Fruit fly (Drosophila melanogaster) whole organism, embryonic: ENCODE measurements around the gene CG43439.

Experiments
- Ada2b ChIP-seq: fragments of 200-800 bp; sonication (Bioruptor generic); IDR thresholded peaks from 2 replicates; pipeline ENCODE4 v1.3.6; 2022; ENCODE audit warnings: missing biosample characterization, missing genetic modification characterization
- Antp ChIP-seq: fragments of 200-800 bp; sonication (Bioruptor generic); optimal IDR thresholded peaks from 3 replicates; lab custom pipeline; 2016; ENCODE audit warnings: missing biosample characterization, missing genetic modification characterization
- CG1024 ChIP-seq: fragments of 200-800 bp; sonication (Bioruptor generic); IDR thresholded peaks from 2 replicates; pipeline ENCODE4 v1.3.6; 2022; ENCODE audit warnings: missing biosample characterization, missing genetic modification characterization
- CG10543 ChIP-seq: fragments of 200-800 bp; sonication (Bioruptor generic); optimal IDR thresholded peaks from 3 replicates; lab custom pipeline; 2017; ENCODE audit warnings: missing biosample characterization, mild to moderate bottlenecking, missing genetic modification characterization, moderate library complexity
- CG11085 ChIP-seq: fragments of 200-800 bp; sonication (Bioruptor generic); IDR thresholded peaks from 2 replicates; pipeline ENCODE4 v1.3.6; 2022; ENCODE audit warnings: missing biosample characterization, missing genetic modification characterization
- CG11560 ChIP-seq: fragments of 200-800 bp; sonication (Bioruptor generic); IDR thresholded peaks from 3 replicates; pipeline ENCODE4 v1.3.6; 2022; ENCODE audit warnings: missing biosample characterization, missing genetic modification characterization
- CG15479 ChIP-seq: fragments of 200-800 bp; sonication (Bioruptor generic); optimal IDR thresholded peaks from 3 replicates; lab custom pipeline; 2019; ENCODE audit warnings: missing biosample characterization, mild to moderate bottlenecking, missing genetic modification characterization, moderate library complexity
- CG17568 ChIP-seq: fragments of 200-800 bp; sonication (Bioruptor generic); optimal IDR thresholded peaks from 2 replicates; lab custom pipeline; 2018; ENCODE audit warnings: missing biosample characterization, mild to moderate bottlenecking, missing genetic modification characterization, moderate library complexity
- CG17912 ChIP-seq: fragments of 200-800 bp; sonication (Bioruptor generic); optimal IDR thresholded peaks from 2 replicates; lab custom pipeline; 2018; ENCODE audit warnings: missing biosample characterization, mild to moderate bottlenecking, missing genetic modification characterization
- CG2120 ChIP-seq: fragments of 200-800 bp; sonication (Bioruptor generic); optimal IDR thresholded peaks from 3 replicates; lab custom pipeline; 2016; ENCODE audit warnings: missing biosample characterization, missing genetic modification characterization
- CG34376 ChIP-seq: fragments of 200-800 bp; sonication (Bioruptor generic); optimal IDR thresholded peaks from 2 replicates; lab custom pipeline; 2018; ENCODE audit warnings: missing biosample characterization, mild to moderate bottlenecking, missing genetic modification characterization
- CG4328 ChIP-seq: fragments of 200-800 bp; sonication (Bioruptor generic); optimal IDR thresholded peaks from 3 replicates; lab custom pipeline; 2017; ENCODE audit warnings: missing biosample characterization, missing genetic modification reagents, missing genetic modification characterization
- CG4404 ChIP-seq: fragments of 200-800 bp; sonication (Bioruptor generic); IDR thresholded peaks from 2 replicates; pipeline ENCODE4 v1.3.6; 2022; ENCODE audit warnings: missing biosample characterization, missing genetic modification characterization
- CG4424 ChIP-seq: fragments of 200-800 bp; sonication (Bioruptor generic); optimal IDR thresholded peaks from 3 replicates; lab custom pipeline; 2016; ENCODE audit warnings: missing biosample characterization, missing genetic modification characterization
- CG4854 ChIP-seq: fragments of 200-800 bp; sonication (Bioruptor generic); optimal IDR thresholded peaks from 2 replicates; lab custom pipeline; 2016; ENCODE audit warnings: missing biosample characterization, missing genetic modification characterization, inconsistent platforms
- CG7786 ChIP-seq: fragments of 200-800 bp; sonication (Bioruptor generic); optimal IDR thresholded peaks from 2 replicates; lab custom pipeline; 2016; ENCODE audit warnings: missing biosample characterization, missing genetic modification characterization
- CG9437 ChIP-seq: fragments of 200-800 bp; sonication (Bioruptor generic); optimal IDR thresholded peaks from 2 replicates; lab custom pipeline; 2018; ENCODE audit warnings: missing biosample characterization, mild to moderate bottlenecking, missing genetic modification characterization
- E2f1 ChIP-seq: fragments of 200-800 bp; sonication (Bioruptor generic); IDR thresholded peaks from 2 replicates; pipeline ENCODE4 v1.3.6; 2022; ENCODE audit warnings: missing biosample characterization, missing genetic modification characterization
- Ets65A ChIP-seq: fragments of 200-800 bp; sonication (Bioruptor generic); peaks from one replicate; lab custom pipeline; 2016; ENCODE audit warnings: missing biosample characterization, missing genetic modification characterization
- Fer2 ChIP-seq: fragments of 200-800 bp; sonication (Bioruptor generic); optimal IDR thresholded peaks from 2 replicates; lab custom pipeline; 2018; ENCODE audit warnings: missing biosample characterization, mild to moderate bottlenecking, missing genetic modification characterization, moderate library complexity
- GATAe ChIP-seq: fragments of 200-800 bp; sonication (Bioruptor generic); conservative IDR thresholded peaks from 2 replicates; pipeline ENCODE4 v1.3.6; 2022; ENCODE audit warnings: missing biosample characterization, missing genetic modification characterization
- HmgD ChIP-seq: fragments of 200-800 bp; sonication (Bioruptor generic); optimal IDR thresholded peaks from 3 replicates; lab custom pipeline; 2016; ENCODE audit warnings: missing biosample characterization, missing genetic modification characterization
- Lim3 ChIP-seq: fragments of 200-800 bp; sonication (Bioruptor generic); IDR thresholded peaks from 2 replicates; pipeline ENCODE4 v1.3.6; 2022; ENCODE audit warnings: missing biosample characterization, missing genetic modification characterization
- Mes4 ChIP-seq: fragments of 200-800 bp; sonication (Bioruptor generic); optimal IDR thresholded peaks from 2 replicates; lab custom pipeline; 2016; ENCODE audit warnings: missing biosample characterization, missing genetic modification characterization
- NfI ChIP-seq: fragments of 200-800 bp; sonication (Bioruptor generic); optimal IDR thresholded peaks from 3 replicates; lab custom pipeline; 2018; ENCODE audit warnings: missing biosample characterization, mild to moderate bottlenecking, missing genetic modification characterization, moderate library complexity
- Pdp1 ChIP-seq, 2 experiments: fragments of 200-800 bp; sonication (Bioruptor generic); optimal IDR thresholded peaks; 3 replicates each; lab custom pipeline; 2016; ENCODE audit warnings: missing biosample characterization in 2 of 2, missing genetic modification characterization in 2 of 2, mild to moderate bottlenecking in 1 of 2, moderate library complexity in 1 of 2
- Xrp1 ChIP-seq: fragments of 200-800 bp; sonication (Bioruptor generic); IDR thresholded peaks from 2 replicates; pipeline ENCODE4 v1.3.6; 2022; ENCODE audit warnings: missing biosample characterization, missing genetic modification characterization
- aop ChIP-seq: fragments of 200-800 bp; sonication (Bioruptor generic); IDR thresholded peaks from 2 replicates; pipeline ENCODE4 v1.3.6; 2022; ENCODE audit warnings: missing biosample characterization, missing genetic modification characterization
- chinmo ChIP-seq: fragments of 200-800 bp; sonication (Bioruptor generic); IDR thresholded peaks from 4 replicates; pipeline ENCODE4 v1.3.6; 2022; ENCODE audit warnings: missing biosample characterization, missing genetic modification characterization; ENCODE audit not compliant: partially characterized antibody
- ci ChIP-seq: fragments of 200-800 bp; sonication (Bioruptor generic); IDR thresholded peaks from 3 replicates; pipeline ENCODE4 v1.3.6; 2022; ENCODE audit warnings: missing biosample characterization, missing genetic modification characterization
- corto ChIP-seq: fragments of 200-800 bp; sonication (Bioruptor generic); optimal IDR thresholded peaks from 2 replicates; lab custom pipeline; 2016; ENCODE audit warnings: missing biosample characterization, mild to moderate bottlenecking, missing genetic modification characterization, moderate library complexity
- exex ChIP-seq: fragments of 200-800 bp; sonication (Bioruptor generic); optimal IDR thresholded peaks from 4 replicates; lab custom pipeline; 2018; ENCODE audit warnings: missing biosample characterization, mild to moderate bottlenecking, missing genetic modification characterization, moderate library complexity
- gfzf ChIP-seq: fragments of 200-800 bp; sonication (Bioruptor generic); optimal IDR thresholded peaks from 2 replicates; lab custom pipeline; 2016; ENCODE audit warnings: missing biosample characterization, mild to moderate bottlenecking, missing genetic modification characterization, moderate library complexity
- grn ChIP-seq: fragments of 200-800 bp; sonication (Bioruptor generic); optimal IDR thresholded peaks from 3 replicates; lab custom pipeline; 2017; ENCODE audit warnings: missing biosample characterization, missing genetic modification characterization
- ken ChIP-seq: fragments of 200-800 bp; sonication (Bioruptor generic); IDR thresholded peaks from 3 replicates; pipeline ENCODE4 v1.3.6; 2022; ENCODE audit warnings: missing biosample characterization, missing genetic modification characterization
- psq ChIP-seq: fragments of 200-800 bp; sonication (Bioruptor generic); optimal IDR thresholded peaks from 2 replicates; lab custom pipeline; 2017; ENCODE audit warnings: missing biosample characterization, missing genetic modification characterization
- sens ChIP-seq: fragments of 200-800 bp; sonication (Bioruptor generic); peaks from one replicate; lab custom pipeline; 2016; ENCODE audit warnings: missing biosample characterization, missing genetic modification characterization
- sob ChIP-seq: fragments of 200-800 bp; sonication (Bioruptor generic); IDR thresholded peaks from 2 replicates; pipeline ENCODE4 v1.3.6; 2022; ENCODE audit warnings: missing biosample characterization, missing genetic modification characterization
- vvl ChIP-seq: fragments of 200-800 bp; sonication (Bioruptor generic); IDR thresholded peaks from 2 replicates; pipeline ENCODE4 v1.3.6; 2022; ENCODE audit warnings: missing biosample characterization, missing genetic modification characterization

CG43439 gene

DNA sequence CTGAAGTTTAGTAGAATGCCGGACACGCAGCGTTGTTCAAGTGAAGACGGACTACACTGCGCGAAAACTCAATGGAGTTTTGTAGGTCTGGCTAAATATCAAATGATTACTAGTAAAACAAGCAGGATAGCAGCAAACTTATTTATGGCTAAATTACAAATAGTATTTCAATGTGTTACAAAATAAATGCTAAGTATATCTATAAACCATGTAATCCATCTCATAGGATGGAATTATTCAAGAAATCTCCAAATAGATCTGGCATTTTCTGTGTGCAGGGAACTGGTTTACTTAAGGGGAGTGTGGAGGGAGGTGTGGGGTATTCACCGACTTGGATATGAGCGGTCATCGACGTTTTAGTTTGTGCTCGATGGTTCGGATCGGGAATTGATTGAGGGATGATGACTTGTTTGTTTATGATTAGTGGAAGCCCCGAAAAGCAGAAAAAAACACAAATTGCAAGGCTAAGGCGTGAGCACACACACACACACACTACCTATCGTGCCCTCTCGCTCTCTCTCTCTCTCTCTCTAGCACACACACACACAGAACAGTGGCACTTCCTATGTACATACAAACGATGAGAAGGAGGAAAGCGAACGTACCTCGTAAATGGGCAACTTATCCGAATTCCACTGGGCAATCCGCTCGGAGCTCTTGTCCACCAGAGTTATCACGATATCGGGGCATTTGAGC, 20.4 kb downstream of the CG43439 start (continued):
- TF ChIP-seq ken (GFP tag; lab: Robert Waterston, UW) (0 out of 3 replicates have a peak, but pooled peaks have one; percentile 20), Lim3 (GFP tag; lab: Robert Waterston, UW) (peak; percentile 64)

DNA sequence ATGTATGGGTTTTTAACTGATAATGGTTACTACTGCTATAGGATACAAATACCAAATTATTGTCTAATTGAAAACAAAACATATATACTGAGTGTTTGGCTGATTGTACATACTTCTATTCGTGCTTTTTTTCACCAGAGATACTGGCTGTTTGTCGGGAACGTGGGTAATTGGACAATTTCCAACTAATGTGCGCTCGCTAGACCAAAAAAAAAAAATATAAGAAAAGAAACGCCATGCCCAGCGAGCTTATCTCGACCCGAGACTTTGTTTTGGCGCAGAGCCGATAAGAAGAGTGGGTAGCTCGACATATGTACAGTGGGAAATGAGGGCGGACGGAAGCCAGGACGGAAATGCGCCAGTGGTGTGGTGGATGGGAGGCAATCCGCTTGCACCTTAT, 21.2 kb downstream of the CG43439 start:
- TF ChIP-seq sens (GFP tag; lab: Kevin White, UChicago) (peak; percentile 68), CG11085 (no peak), CG11560 (tag; lab: Robert Waterston, UW) (no peak), HmgD (GFP tag; lab: Kevin White, UChicago) (no peak), GATAe (GFP tag; lab: Robert Waterston, UW) (peak; percentile 67), CG34376 (GFP tag; lab: Kevin White, UChicago) (peak; percentile 2), Xrp1 (GFP tag; lab: Robert Waterston, UW) (no peak), psq (no peak), CG1024 (no peak), CG4328 (GFP tag; lab: Kevin White, UChicago) (no peak), vvl (GFP tag; lab: Robert Waterston, UW) (no peak), Fer2 (tag; lab: Kevin White, UChicago) (no peak), CG4424 (GFP tag; lab: Kevin White, UChicago) (no peak), Ets65A (no peak), chinmo (peak; percentile 85; the same call in 1 of the 4 replicates), CG2120 (GFP tag; lab: Kevin White, UChicago) (no peak), CG10543 (GFP tag; lab: Kevin White, UChicago) (peak; percentile 4), Mes4 (GFP tag; lab: Kevin White, UChicago) (no peak), ci (GFP tag; lab: Robert Waterston, UW) (no peak), Ada2b (no peak), exex (tag; lab: Kevin White, UChicago) (peak; percentile 83), gfzf (GFP tag; lab: Kevin White, UChicago) (no peak), CG4404 (GFP tag; lab: Robert Waterston, UW) (no peak), aop (peak; percentile 43; the same call in 1 of the 2 replicates), CG17912 (GFP tag; lab: Kevin White, UChicago) (peak; percentile 26)

DNA sequence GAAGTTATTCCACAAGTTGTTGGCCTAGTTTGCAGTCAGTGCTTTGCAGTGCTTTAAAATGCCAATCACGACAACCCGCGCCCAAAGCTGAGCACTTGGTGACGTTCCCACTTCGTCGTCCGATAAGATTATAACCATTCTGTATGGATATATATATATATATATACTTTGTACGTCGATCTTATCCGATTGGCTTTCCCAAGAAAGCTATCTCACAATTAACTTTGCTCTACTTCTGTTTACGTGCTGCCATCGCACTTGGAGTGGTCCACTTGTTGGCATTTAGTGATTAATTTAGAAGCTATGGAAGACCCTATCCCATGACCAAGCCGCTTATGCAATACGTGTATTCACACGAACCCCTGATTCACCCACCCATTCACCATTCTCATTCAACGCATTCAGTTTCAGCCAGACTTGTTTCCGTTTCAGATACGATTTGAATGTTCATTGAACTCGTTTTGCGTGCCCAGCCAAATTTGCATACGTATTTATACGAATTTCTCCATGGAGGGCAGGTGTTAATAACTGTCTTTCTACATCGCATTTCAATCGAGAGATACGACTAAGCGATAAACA, 22.3 kb downstream of the CG43439 start:
- TF ChIP-seq CG4854 (GFP tag; lab: Kevin White, UChicago) = no peak
- TF ChIP-seq E2f1 (GFP tag; lab: Robert Waterston, UW) = no peak
- no peak for TF ChIP-seq Antp
- TF ChIP-seq CG15479 (GFP tag; lab: Kevin White, UChicago) = no peak
- TF ChIP-seq corto = peak; percentile 16
- no peak for TF ChIP-seq sob
- no peak for TF ChIP-seq CG7786 (GFP tag; lab: Kevin White, UChicago)
- TF ChIP-seq grn (GFP tag; lab: Kevin White, UChicago) = peak; percentile 50
- TF ChIP-seq CG9437 (GFP tag; lab: Kevin White, UChicago) = no peak
- peak; percentile 53 for TF ChIP-seq CG34376 (GFP tag; lab: Kevin White, UChicago)
- no peak for TF ChIP-seq CG17568 (GFP tag; lab: Kevin White, UChicago)
- TF ChIP-seq Pdp1 (GFP tag; optimal IDR thresholded peaks at IDR 0.05; lab: Kevin White, UChicago) = peak in 1 of 2 experiments; percentile 73
- peak; percentile 75 for TF ChIP-seq Ets65A
- TF ChIP-seq exex (tag; lab: Kevin White, UChicago) = peak; percentile 71
- no peak for TF ChIP-seq NfI (GFP tag; lab: Kevin White, UChicago)
- TF ChIP-seq, all 482 proteins: peak for 6
